Worm (Caenorhabditis elegans) whole organism, early embryonic: ENCODE results near the gene F29B9.5.
A peak's percentile ranks its signal among the peaks of the same experiment; 100 is the strongest.

Source experiments
- B0310.2 ChIP-seq: sonication (generic microtip); optimal IDR thresholded peaks from 2 replicates; lab custom pipeline; 2016; ENCODE audit warnings: mild to moderate bottlenecking, missing genetic modification characterization, missing compliant biosample characterization
- F13C5.2 ChIP-seq: sonication (generic microtip); optimal IDR thresholded peaks from 2 replicates; lab custom pipeline; 2017; ENCODE audit warnings: mild to moderate bottlenecking, missing genetic modification characterization, inconsistent platforms, missing compliant biosample characterization
- aly-1 ChIP-seq: sonication (generic microtip); optimal IDR thresholded peaks from 2 replicates; lab custom pipeline; 2016; ENCODE audit warnings: missing genetic modification characterization, missing compliant biosample characterization
- ama-1 ChIP-seq: fragments of 150-350 bp; optimal IDR thresholded peaks from 2 replicates; lab custom pipeline; 2014
- ceh-13 ChIP-seq: fragments of 200-800 bp; sonication (Bioruptor generic); optimal IDR thresholded peaks from 2 replicates; lab custom pipeline; 2018; ENCODE audit warnings: mild to moderate bottlenecking, missing genetic modification characterization, missing compliant biosample characterization
- ceh-36 ChIP-seq: sonication (generic microtip); optimal IDR thresholded peaks from 2 replicates; lab custom pipeline; 2016; ENCODE audit warnings: missing genetic modification characterization, inconsistent platforms, missing compliant biosample characterization
- ets-7 ChIP-seq: sonication (generic microtip); optimal IDR thresholded peaks from 2 replicates; lab custom pipeline; 2016; ENCODE audit warnings: missing genotype, missing genetic modification characterization, missing compliant biosample characterization
- flt-1 ChIP-seq: fragments of 200-800 bp; sonication (Bioruptor generic); IDR thresholded peaks from 2 replicates; pipeline ENCODE4 v1.3.6; 2022; ENCODE audit warnings: missing genetic modification characterization, missing compliant biosample characterization
- hmbx-1 ChIP-seq: sonication (generic microtip); optimal IDR thresholded peaks from 2 replicates; lab custom pipeline; 2016; ENCODE audit warnings: mild to moderate bottlenecking, missing genetic modification characterization, missing compliant biosample characterization
- hmg-4 ChIP-seq: fragments of 200-800 bp; sonication (Bioruptor generic); optimal IDR thresholded peaks from 2 replicates; lab custom pipeline; 2018; ENCODE audit warnings: mild to moderate bottlenecking, missing genetic modification characterization, missing compliant biosample characterization
- hnd-1 ChIP-seq: sonication (generic microtip); optimal IDR thresholded peaks from 2 replicates; lab custom pipeline; 2016; ENCODE audit warnings: missing genetic modification characterization, missing compliant biosample characterization
- pes-1 ChIP-seq: fragments of 200-800 bp; sonication (Bioruptor generic); IDR thresholded peaks from 2 replicates; pipeline ENCODE4 v1.3.6; 2022; ENCODE audit warnings: missing genetic modification reagents, missing genetic modification characterization, missing compliant biosample characterization
- scrt-1 ChIP-seq: fragments of 200-800 bp; sonication (Bioruptor generic); IDR thresholded peaks from 2 replicates; pipeline ENCODE4 v1.3.6; 2022; ENCODE audit warnings: missing genetic modification characterization, missing compliant biosample characterization
- sea-1 ChIP-seq: fragments of 200-800 bp; sonication (Bioruptor generic); conservative IDR thresholded peaks from 2 replicates; pipeline ENCODE4 v1.3.6; 2022; ENCODE audit warnings: missing genetic modification characterization, missing compliant biosample characterization
- tbx-11 ChIP-seq: fragments of 200-800 bp; sonication (Bioruptor generic); IDR thresholded peaks from 2 replicates; pipeline ENCODE4 v1.3.6; 2022; ENCODE audit warnings: missing genetic modification characterization, missing compliant biosample characterization
- tbx-37 ChIP-seq: fragments of 200-800 bp; sonication (Bioruptor generic); conservative IDR thresholded peaks from 2 replicates; pipeline ENCODE4 v1.3.6; 2022; ENCODE audit warnings: missing genetic modification reagents, missing genetic modification characterization, missing compliant biosample characterization
- tra-4 ChIP-seq: sonication (generic microtip); optimal IDR thresholded peaks from 2 replicates; lab custom pipeline; 2017; ENCODE audit warnings: missing genetic modification characterization, missing compliant biosample characterization

F29B9.5 gene

ce11 chrIV:4652365-4652844 is at the start of gene F29B9.5:
F29B9.5 (plus strand) TSS chrIV:4652415.
- TF ChIP-seq ets-7 (tag; lab: Kevin White, UChicago), result no peak
- no peak for TF ChIP-seq scrt-1 (GFP tag; lab: Robert Waterston, UW)
- no peak for TF ChIP-seq ceh-13 (GFP tag; lab: Kevin White, UChicago)

DNA sequence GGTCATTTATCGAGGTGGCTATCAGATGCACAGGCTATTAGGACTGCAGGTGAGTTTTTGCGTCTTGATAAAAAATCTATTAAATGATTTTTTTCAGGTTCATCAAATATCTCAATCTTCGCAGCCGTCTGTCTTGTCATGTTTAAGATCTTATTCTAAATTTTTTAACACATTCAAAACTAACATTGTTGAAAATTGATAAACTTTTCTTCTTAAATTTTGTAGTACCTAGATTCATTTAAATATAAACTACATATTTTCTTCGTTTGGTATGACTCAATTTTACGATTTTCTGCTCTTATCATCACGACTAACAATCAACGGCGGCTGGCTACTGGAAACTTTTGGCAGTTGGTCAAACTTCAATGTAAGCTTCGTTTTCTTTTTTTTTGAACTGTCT is 49.6 kb upstream of the F29B9.5 start, which contains the start of gene F19C7.4:
TSS of gene F19C7.4 (plus strand) at position 301 of the 400 bp plus-strand sequence.
- TF ChIP-seq F13C5.2 (tag; lab: Kevin White, UChicago) (no peak), ama-1 (lab: Kevin White, UChicago) (no peak), B0310.2 (tag; lab: Kevin White, UChicago) (no peak), flt-1 (GFP tag; lab: Robert Waterston, UW) (no peak), tra-4 (no peak), ceh-36 (no peak), ceh-13 (GFP tag; lab: Kevin White, UChicago) (no peak), hmg-4 (GFP tag; lab: Kevin White, UChicago) (no peak), ets-7 (tag; lab: Kevin White, UChicago) (no peak), tbx-37 (GFP tag; lab: Robert Waterston, UW) (no peak), aly-1 (tag; lab: Kevin White, UChicago) (no peak), hnd-1 (tag; lab: Kevin White, UChicago) (no peak), sea-1 (GFP tag; lab: Robert Waterston, UW) (no peak), tbx-11 (GFP tag; lab: Robert Waterston, UW) (no peak), pes-1 (GFP tag; lab: Robert Waterston, UW) (no peak), scrt-1 (GFP tag; lab: Robert Waterston, UW) (no peak)

DNA sequence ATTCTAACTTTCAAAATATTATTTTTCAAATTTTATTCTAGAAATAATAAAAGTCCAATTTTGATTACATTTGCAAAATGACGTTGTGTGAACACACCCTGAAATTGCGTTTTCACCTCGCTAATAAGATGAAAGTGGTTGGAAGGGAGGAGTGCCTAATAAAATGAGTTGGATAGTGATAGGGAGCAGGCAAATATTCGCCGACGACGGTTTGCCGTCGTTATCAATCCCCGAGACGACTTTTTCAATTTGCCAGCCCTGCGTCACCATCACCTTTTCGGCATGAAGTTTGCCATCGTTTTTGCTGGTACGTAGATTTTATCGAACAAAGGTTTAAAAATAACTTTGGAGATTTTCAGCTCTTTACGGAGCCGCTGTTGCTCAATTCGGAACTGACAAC is 46.6 kb upstream of the F29B9.5 start, which contains the start of gene nspg-10:
TSS of gene nspg-10 (plus strand) at position 179 of the 400 bp plus-strand sequence.
- TF ChIP-seq F13C5.2 (tag; lab: Kevin White, UChicago) (no peak), B0310.2 (tag; lab: Kevin White, UChicago) (no peak), ceh-13 (GFP tag; lab: Kevin White, UChicago) (no peak), aly-1 (tag; lab: Kevin White, UChicago) (no peak), hnd-1 (tag; lab: Kevin White, UChicago) (no peak), tra-4 (no peak), ama-1 (lab: Kevin White, UChicago) (no peak)

- TF ChIP-seq hmg-4 (GFP tag; lab: Kevin White, UChicago) (no peak), pes-1 (GFP tag; lab: Robert Waterston, UW) (no peak), aly-1 (tag; lab: Kevin White, UChicago) (no peak), hmbx-1 (no peak), hnd-1 (tag; lab: Kevin White, UChicago) (no peak), ama-1 (lab: Kevin White, UChicago) (no peak), scrt-1 (GFP tag; lab: Robert Waterston, UW) (no peak), tbx-37 (GFP tag; lab: Robert Waterston, UW) (no peak), flt-1 (GFP tag; lab: Robert Waterston, UW) (no peak), ceh-36 (no peak), sea-1 (GFP tag; lab: Robert Waterston, UW) (no peak), B0310.2 (tag; lab: Kevin White, UChicago) (no peak), tbx-11 (GFP tag; lab: Robert Waterston, UW) (no peak), F13C5.2 (tag; lab: Kevin White, UChicago) (no peak), ets-7 (tag; lab: Kevin White, UChicago) (no peak), ceh-13 (GFP tag; lab: Kevin White, UChicago) (no peak), tra-4 (no peak)
Measured at ce11 chrIV:4608661-4609060, 43.6 kb upstream of the F29B9.5 start.

DNA sequence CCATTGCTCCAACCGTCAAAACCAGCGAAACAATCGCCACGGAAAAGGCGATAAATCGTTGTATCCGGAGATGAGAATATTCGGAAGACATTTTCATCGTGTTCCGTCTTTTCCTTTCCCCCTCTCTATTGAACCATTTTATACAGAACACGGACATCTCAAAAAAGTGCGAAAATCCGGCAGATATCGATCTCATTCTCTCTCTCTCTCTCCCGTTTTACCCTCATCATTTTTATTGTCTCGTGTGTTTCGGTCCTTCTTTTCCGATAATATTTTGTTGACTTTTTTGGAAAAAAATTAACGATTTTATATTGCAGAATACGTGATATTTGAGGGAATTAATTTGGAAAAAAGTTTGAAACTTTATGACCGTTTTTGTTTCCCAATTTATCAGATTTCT is 42.6 kb upstream of the F29B9.5 start, which contains the start of gene col-110:
TSS of gene col-110 (minus strand) at position 101 of the 400 bp plus-strand sequence.
- no peak for TF ChIP-seq flt-1 (GFP tag; lab: Robert Waterston, UW)
- no peak for TF ChIP-seq sea-1 (GFP tag; lab: Robert Waterston, UW)
- no peak for TF ChIP-seq hmg-4 (GFP tag; lab: Kevin White, UChicago)
- no peak for TF ChIP-seq ets-7 (tag; lab: Kevin White, UChicago)
- TF ChIP-seq ama-1 (lab: Kevin White, UChicago), result no peak
- no peak for TF ChIP-seq tra-4
- no peak for TF ChIP-seq aly-1 (tag; lab: Kevin White, UChicago)
- no peak for TF ChIP-seq hmbx-1
- TF ChIP-seq tbx-37 (GFP tag; lab: Robert Waterston, UW), result no peak
- TF ChIP-seq pes-1 (GFP tag; lab: Robert Waterston, UW), result no peak
- no peak for TF ChIP-seq scrt-1 (GFP tag; lab: Robert Waterston, UW)

DNA sequence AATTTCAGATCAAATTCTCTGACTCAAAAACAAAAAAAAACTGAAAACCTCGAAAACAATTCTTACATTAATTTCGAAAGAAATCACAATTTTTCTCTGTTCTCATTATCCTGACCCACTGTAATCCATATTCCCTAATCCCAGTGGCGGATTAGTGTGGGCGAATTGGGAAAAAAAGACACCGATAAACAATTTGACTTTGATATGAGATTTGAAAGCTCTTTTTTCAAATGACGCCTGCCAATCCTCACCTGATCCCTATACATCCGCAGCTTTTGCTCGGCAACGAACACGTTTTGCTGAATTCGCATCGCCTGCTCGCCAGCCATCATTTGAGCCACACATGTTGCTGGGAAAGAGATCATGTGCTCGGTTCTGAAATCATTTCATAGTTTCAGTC is 40.5 kb upstream of the F29B9.5 start:
- peak; percentile 46 for TF ChIP-seq ceh-36
- no peak for TF ChIP-seq aly-1 (tag; lab: Kevin White, UChicago)
- no peak for TF ChIP-seq F13C5.2 (tag; lab: Kevin White, UChicago)
- TF ChIP-seq hnd-1 (tag; lab: Kevin White, UChicago), result no peak

DNA sequence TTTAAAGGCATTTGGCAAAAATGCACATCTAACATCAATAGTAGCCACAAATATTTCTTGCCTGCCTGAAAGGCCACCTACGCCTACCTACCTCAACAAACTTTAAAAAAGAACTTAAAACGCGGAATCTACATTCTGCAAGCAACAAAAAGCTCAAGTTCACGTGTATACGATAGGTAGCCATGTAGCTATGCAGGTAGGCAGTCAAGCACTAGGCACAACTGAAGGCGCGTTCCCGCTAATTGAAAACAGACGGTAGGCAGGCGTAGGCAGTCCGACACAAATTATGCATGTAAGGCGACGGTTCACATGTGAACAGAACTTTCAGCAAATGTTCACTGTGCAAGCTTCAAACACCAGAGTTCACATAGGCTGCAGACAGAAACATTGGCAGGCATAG is 39.6 kb upstream of the F29B9.5 start:
- TF ChIP-seq B0310.2 (tag; lab: Kevin White, UChicago), result no peak
- TF ChIP-seq aly-1 (tag; lab: Kevin White, UChicago), result no peak
- TF ChIP-seq flt-1 (GFP tag; lab: Robert Waterston, UW), result no peak
- TF ChIP-seq ceh-36, result no peak
- no peak for TF ChIP-seq tra-4
- TF ChIP-seq sea-1 (GFP tag; lab: Robert Waterston, UW), result no peak
- no peak for TF ChIP-seq hnd-1 (tag; lab: Kevin White, UChicago)
- TF ChIP-seq tbx-37 (GFP tag; lab: Robert Waterston, UW), result no peak
- TF ChIP-seq tbx-11 (GFP tag; lab: Robert Waterston, UW), result no peak
